Worm (Caenorhabditis elegans): ENCODE measurements around the gene fbxb-85.

fbxb-85 gene

DNA sequence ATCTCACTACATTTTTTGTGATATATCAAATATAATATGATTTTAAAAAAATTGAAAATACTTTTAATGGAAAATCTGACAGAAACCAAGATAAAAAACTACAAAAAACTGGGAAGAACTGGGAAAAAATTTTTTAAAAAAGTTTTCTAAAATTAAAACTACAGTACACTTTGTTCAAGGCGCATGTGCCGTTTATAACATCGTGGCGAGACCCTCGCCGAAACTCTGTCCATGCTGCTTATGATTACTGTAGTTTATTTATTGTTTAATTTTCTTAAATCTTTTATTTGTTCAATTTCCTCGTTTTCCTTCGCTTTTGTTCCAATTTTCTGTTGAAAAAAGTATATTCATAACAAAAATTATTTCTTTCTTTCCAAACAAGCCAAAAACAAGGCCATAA is 32.7 kb upstream of the fbxb-85 start, which contains the start of gene athp-1:
athp-1 (plus strand) TSS at position 305 of the 400 bp plus-strand sequence.
- TF ChIP-seq ztf-6 (GFP tag; IDR thresholded peaks at IDR 0.05) (no peak), unc-130 (GFP tag; optimal IDR thresholded peaks at IDR 0.05) (peak; percentile 53), F55B11.4 (tag; optimal IDR thresholded peaks at IDR 0.05; ENCODE audit: borderline replicate concordance, insufficient read depth) (no peak), snpc-1.3 (tag; optimal IDR thresholded peaks at IDR 0.05; ENCODE audit: insufficient read depth) (peak; percentile 65), hlh-26 (GFP tag; conservative IDR thresholded peaks at IDR 0.05) (no peak), ets-4 (GFP tag; optimal IDR thresholded peaks at IDR 0.05) (no peak), B0019.2 (GFP tag; conservative IDR thresholded peaks at IDR 0.05) (no peak), T07F8.4 (tag; optimal IDR thresholded peaks at IDR 0.05) (no peak), atf-7 (tag; optimal IDR thresholded peaks at IDR 0.05) (no peak), nhr-27 (tag; optimal IDR thresholded peaks at IDR 0.05) (no peak), F22D6.2 (tag; optimal IDR thresholded peaks at IDR 0.05) (no peak), ceh-40 (GFP tag; IDR thresholded peaks at IDR 0.05) (no peak), ceh-79 (tag; optimal IDR thresholded peaks at IDR 0.05) (no peak), ztf-22 (GFP tag; optimal IDR thresholded peaks at IDR 0.05) (no peak), efl-1 (GFP tag; optimal IDR thresholded peaks at IDR 0.05) (peak; percentile 29), bed-2 (GFP tag; IDR thresholded peaks at IDR 0.05) (no peak), sea-2 (GFP tag; IDR thresholded peaks at IDR 0.05) (no peak), xnd-1 (tag; optimal IDR thresholded peaks at IDR 0.05) (peak; percentile 84), T26A5.8 (tag; optimal IDR thresholded peaks at IDR 0.05) (no peak), madf-8 (GFP tag; conservative IDR thresholded peaks at IDR 0.05) (peak; percentile 81), lag-1 (GFP tag; IDR thresholded peaks at IDR 0.05) (no peak), ztf-18 (tag; optimal IDR thresholded peaks at IDR 0.05) (no peak), lsl-1 (GFP tag; optimal IDR thresholded peaks at IDR 0.05) (peak; percentile 98), F33H1.4 (GFP tag; IDR thresholded peaks at IDR 0.05) (peak; percentile 95), D2030.7 (GFP tag; IDR thresholded peaks at IDR 0.05) (peak; percentile 86), athp-1 (tag; optimal IDR thresholded peaks at IDR 0.05) (peak; percentile 65), snpc-4 (GFP tag; optimal IDR thresholded peaks at IDR 0.05) (no peak), snpc-4 (tag; optimal IDR thresholded peaks at IDR 0.05) (no peak), fkh-3 (tag; optimal IDR thresholded peaks at IDR 0.05) (no peak), snpc-3.4 (tag; optimal IDR thresholded peaks at IDR 0.05) (peak; percentile 42), madf-3 (GFP tag; IDR thresholded peaks at IDR 0.05) (no peak), rec-8 (tag; optimal IDR thresholded peaks at IDR 0.05) (no peak), madf-6 (GFP tag; IDR thresholded peaks at IDR 0.05) (peak; percentile 97), gei-17 (GFP tag; optimal IDR thresholded peaks at IDR 0.05) (no peak), mcd-1 (GFP tag; IDR thresholded peaks at IDR 0.05) (peak; percentile 33; the same call in 1 of the 2 replicates), pbrm-1 (GFP tag; IDR thresholded peaks at IDR 0.05) (no peak), rcor-1 (GFP tag; IDR thresholded peaks at IDR 0.05) (no peak), K11D2.4 (GFP tag; IDR thresholded peaks at IDR 0.05) (no peak), F10E7.11 (tag; optimal IDR thresholded peaks at IDR 0.05) (no peak), ceh-27 (GFP tag; optimal IDR thresholded peaks at IDR 0.05) (no peak), F52B5.7 (tag; optimal IDR thresholded peaks at IDR 0.05) (no peak), F49E8.2 (tag; optimal IDR thresholded peaks at IDR 0.05; ENCODE audit: insufficient read depth) (peak; percentile 11), madf-10 (tag; optimal IDR thresholded peaks at IDR 0.05) (no peak), C06A6.2 (GFP tag; conservative IDR thresholded peaks at IDR 0.05) (no peak), attf-5 (GFP tag; optimal IDR thresholded peaks at IDR 0.05) (no peak), hsf-1 (GFP tag; IDR thresholded peaks at IDR 0.05) (0 out of 2 replicates have a peak, but pooled peaks have one; percentile 55), ceh-91 (GFP tag; IDR thresholded peaks at IDR 0.05) (peak; percentile 66), lin-54 (GFP tag; optimal IDR thresholded peaks at IDR 0.05) (peak; percentile 65)

Measured in whole organism, young adult.